Worm (Caenorhabditis elegans) whole organism, early embryonic: ENCODE results near the gene hsp-12.2.

Experiments used
- ama-1 ChIP-seq: fragments of 150-350 bp; optimal IDR thresholded peaks from 2 replicates; lab custom pipeline; 2014
- ceh-36 ChIP-seq: sonication (generic microtip); optimal IDR thresholded peaks from 2 replicates; lab custom pipeline; 2016; ENCODE audit warnings: missing genetic modification characterization, inconsistent platforms, missing compliant biosample characterization
- flt-1 ChIP-seq: fragments of 200-800 bp; sonication (Bioruptor generic); IDR thresholded peaks from 2 replicates; pipeline ENCODE4 v1.3.6; 2022; ENCODE audit warnings: missing genetic modification characterization, missing compliant biosample characterization
- hmbx-1 ChIP-seq: sonication (generic microtip); optimal IDR thresholded peaks from 2 replicates; lab custom pipeline; 2016; ENCODE audit warnings: mild to moderate bottlenecking, missing genetic modification characterization, missing compliant biosample characterization
- hnd-1 ChIP-seq: sonication (generic microtip); optimal IDR thresholded peaks from 2 replicates; lab custom pipeline; 2016; ENCODE audit warnings: missing genetic modification characterization, missing compliant biosample characterization
- pes-1 ChIP-seq: fragments of 200-800 bp; sonication (Bioruptor generic); IDR thresholded peaks from 2 replicates; pipeline ENCODE4 v1.3.6; 2022; ENCODE audit warnings: missing genetic modification reagents, missing genetic modification characterization, missing compliant biosample characterization
- sea-1 ChIP-seq: fragments of 200-800 bp; sonication (Bioruptor generic); conservative IDR thresholded peaks from 2 replicates; pipeline ENCODE4 v1.3.6; 2022; ENCODE audit warnings: missing genetic modification characterization, missing compliant biosample characterization
- tbx-11 ChIP-seq: fragments of 200-800 bp; sonication (Bioruptor generic); IDR thresholded peaks from 2 replicates; pipeline ENCODE4 v1.3.6; 2022; ENCODE audit warnings: missing genetic modification characterization, missing compliant biosample characterization
- tra-4 ChIP-seq: sonication (generic microtip); optimal IDR thresholded peaks from 2 replicates; lab custom pipeline; 2017; ENCODE audit warnings: missing genetic modification characterization, missing compliant biosample characterization

- TF ChIP-seq tbx-11, result no peak
- TF ChIP-seq pes-1 (GFP tag; lab: Robert Waterston, UW), result no peak
- no peak for TF ChIP-seq hmbx-1
- no peak for TF ChIP-seq ceh-36 (tag; lab: Kevin White, UChicago)
- TF ChIP-seq flt-1 (GFP tag; lab: Robert Waterston, UW), result no peak
- no peak for TF ChIP-seq hnd-1 (tag; lab: Kevin White, UChicago)
- no peak for TF ChIP-seq sea-1 (GFP tag; lab: Robert Waterston, UW)
- TF ChIP-seq tra-4 (tag; lab: Kevin White, UChicago), result no peak
- TF ChIP-seq ama-1 (lab: Kevin White, UChicago), result no peak
These were observed 38.9 kb upstream of the hsp-12.2 start, which contains the start of gene K06H7.1 for ce11 chrIII:8099022-8099421.
